Fruit fly (Drosophila melanogaster): ENCODE measurements around the gene CG18641.

CG18641 gene

DNA sequence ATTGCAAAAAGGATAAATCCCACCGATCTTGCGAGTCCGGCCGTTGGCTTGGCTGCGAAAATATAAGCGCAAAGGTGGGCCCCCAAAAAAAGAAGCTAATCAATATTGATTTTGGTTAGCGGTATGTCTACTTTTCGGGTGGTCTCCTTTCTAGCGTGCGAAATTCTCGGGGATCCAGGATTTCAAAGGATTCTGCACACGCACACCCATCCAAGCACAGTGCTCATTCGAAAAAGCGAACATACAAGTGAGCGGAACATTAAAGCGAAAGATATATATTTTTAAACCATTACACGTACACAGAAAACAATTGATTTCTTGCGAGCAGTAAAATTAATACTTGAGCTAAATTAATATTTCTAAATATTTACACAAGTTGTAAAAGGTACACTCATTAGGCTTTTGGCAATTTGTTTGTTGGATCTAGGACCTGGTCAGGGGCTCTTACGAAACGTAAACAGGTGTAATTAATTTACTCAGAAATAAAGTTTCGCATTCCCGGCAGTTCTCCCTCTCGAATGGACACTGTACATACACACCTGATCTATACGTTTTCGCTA lies 49.4 kb downstream of the CG18641 start (continued):
- TF ChIP-seq corto (GFP tag; optimal IDR thresholded peaks at IDR 0.05), result peak; percentile 2
- no peak for TF ChIP-seq CG3838 (GFP tag; optimal IDR thresholded peaks at IDR 0.05)
- TF ChIP-seq CG11398 (GFP tag; optimal IDR thresholded peaks at IDR 0.05), result no peak
- no peak for TF ChIP-seq CG18764 (GFP tag; optimal IDR thresholded peaks at IDR 0.05)
- no peak for TF ChIP-seq CrebB (tag; optimal IDR thresholded peaks at IDR 0.05)
- TF ChIP-seq CG6791 (GFP tag; IDR thresholded peaks at IDR 0.05; ENCODE audit: partially characterized antibody), result no peak
- no peak for TF ChIP-seq ato (GFP tag; IDR thresholded peaks at IDR 0.05; ENCODE audit: partially characterized antibody)
- no peak for TF ChIP-seq tll (GFP tag; optimal IDR thresholded peaks at IDR 0.05)
- TF ChIP-seq CG14965 (GFP tag; optimal IDR thresholded peaks at IDR 0.05; ENCODE audit: borderline replicate concordance), result no peak
- TF ChIP-seq CG7745 (tag; optimal IDR thresholded peaks at IDR 0.05), result no peak
- TF ChIP-seq CG17359 (tag; optimal IDR thresholded peaks at IDR 0.05), result peak; percentile 6
- TF ChIP-seq GATAe (GFP tag; conservative IDR thresholded peaks at IDR 0.05), result no peak
- TF ChIP-seq Doc3 (GFP tag; IDR thresholded peaks at IDR 0.05; ENCODE audit: partially characterized antibody), result no peak
- no peak for TF ChIP-seq CG3407 (GFP tag; optimal IDR thresholded peaks at IDR 0.05)
- no peak for TF ChIP-seq slbo (GFP tag; IDR thresholded peaks at IDR 0.05)
- no peak for TF ChIP-seq CG17328 (GFP tag; IDR thresholded peaks at IDR 0.05)
- no peak for TF ChIP-seq fu2 (GFP tag; optimal IDR thresholded peaks at IDR 0.05)
- no peak for TF ChIP-seq yki (optimal IDR thresholded peaks at IDR 0.05)
- TF ChIP-seq CG14710 (tag; optimal IDR thresholded peaks at IDR 0.05), result no peak
- no peak for TF ChIP-seq nau (GFP tag; optimal IDR thresholded peaks at IDR 0.05)
- TF ChIP-seq Tbp (GFP tag; optimal IDR thresholded peaks at IDR 0.05), result no peak
- TF ChIP-seq ems (GFP tag; optimal IDR thresholded peaks at IDR 0.05), result no peak
- TF ChIP-seq CG12071 (GFP tag; optimal IDR thresholded peaks at IDR 0.05), result no peak
- no peak for TF ChIP-seq fd96Cb (tag; optimal IDR thresholded peaks at IDR 0.05)
- no peak for TF ChIP-seq CG10321 (GFP tag; IDR thresholded peaks at IDR 0.05)
- no peak for TF ChIP-seq rib (GFP tag; IDR thresholded peaks at IDR 0.05)
- no peak for TF ChIP-seq kah (GFP tag; optimal IDR thresholded peaks at IDR 0.05)
- no peak for TF ChIP-seq chif (GFP tag; optimal IDR thresholded peaks at IDR 0.05)
- peak; percentile 47 for TF ChIP-seq cg (GFP tag; optimal IDR thresholded peaks at IDR 0.05)
- peak; percentile 69 for TF ChIP-seq grau (tag; optimal IDR thresholded peaks at IDR 0.05)

DNA sequence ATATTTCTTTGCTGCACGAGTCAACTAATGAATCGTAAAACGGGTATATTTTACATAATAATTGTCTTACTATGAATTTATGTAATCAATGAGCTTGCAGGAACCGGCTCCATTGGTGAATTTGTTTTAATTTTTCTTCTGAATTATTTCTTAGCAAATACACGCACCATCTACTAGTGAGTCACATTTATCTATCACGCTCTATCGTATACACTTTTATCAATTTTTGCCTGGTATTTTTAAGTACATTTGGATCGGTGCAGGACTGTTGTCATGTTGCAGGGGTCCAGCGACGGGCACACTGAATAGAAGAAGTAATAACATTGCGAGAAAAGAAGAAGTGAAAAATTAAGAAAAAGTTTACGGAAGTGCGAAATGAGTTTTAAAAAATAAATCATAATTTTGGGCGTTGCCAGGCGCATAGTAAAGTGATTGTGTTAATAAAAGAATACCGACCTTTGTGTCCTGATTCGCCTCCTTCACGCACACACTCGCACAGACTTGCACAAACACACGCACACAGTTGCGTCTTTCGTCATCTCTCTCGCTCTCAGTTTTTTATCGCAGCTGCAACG lies 50.0 kb downstream of the CG18641 start, which contains the start of the genes Rab5 and Axud1:
Gene Rab5, minus strand, starts transcription at position 197 of the 575 bp plus-strand sequence.
Gene Axud1, plus strand, starts transcription at position 269 of the 575 bp plus-strand sequence.
- TF ChIP-seq pfk (GFP tag; optimal IDR thresholded peaks at IDR 0.05) (no peak), CG18262 (tag; optimal IDR thresholded peaks at IDR 0.05) (no peak), nom (GFP tag; optimal IDR thresholded peaks at IDR 0.05) (peak; percentile 32), CG7745 (tag; optimal IDR thresholded peaks at IDR 0.05) (no peak), CG33213 (GFP tag; optimal IDR thresholded peaks at IDR 0.05) (peak; percentile 42), CG4730 (GFP tag; IDR thresholded peaks at IDR 0.05) (no peak), Taf1 (GFP tag; IDR thresholded peaks at IDR 0.05) (peak; percentile 9; the same call in 1 of the 2 replicates), CG11695 (GFP tag; IDR thresholded peaks at IDR 0.05) (peak; percentile 34; the same call in 1 of the 3 replicates), ase (GFP tag; IDR thresholded peaks at IDR 0.05) (no peak), pan (optimal IDR thresholded peaks at IDR 0.05) (no peak), pan (GFP tag; optimal IDR thresholded peaks at IDR 0.05 in 1 of 2, IDR thresholded peaks at IDR 0.05 in 1 of 2) (peak in 1 of 2 experiments; percentile 36), CG12071 (GFP tag; optimal IDR thresholded peaks at IDR 0.05) (no peak), Eip74EF (GFP tag; optimal IDR thresholded peaks at IDR 0.05) (peak in 1 of 2 experiments; percentile 12), Dref (GFP tag; IDR thresholded peaks at IDR 0.05) (peak; percentile 41), CG15514 (GFP tag; optimal IDR thresholded peaks at IDR 0.05) (peak; percentile 91), CG1603 (tag; optimal IDR thresholded peaks at IDR 0.05) (peak; percentile 47), Ets97D (GFP tag; optimal IDR thresholded peaks at IDR 0.05) (peak; percentile 57), mld (GFP tag; IDR thresholded peaks at IDR 0.05; ENCODE audit: partially characterized antibody) (no peak), lab (GFP tag; optimal IDR thresholded peaks at IDR 0.05) (peak; percentile 19), Ravus (GFP tag; IDR thresholded peaks at IDR 0.05) (no peak), CG10431 (GFP tag; optimal IDR thresholded peaks at IDR 0.05) (no peak), sd (tag; optimal IDR thresholded peaks at IDR 0.05) (peak; percentile 46)

Data from whole organism, embryonic.